Fruit fly (Drosophila melanogaster) Kc167 (cell line): Measurements from ENCODE around the gene Ptp10D.

Experiments
- Myc ChIP-seq: fragments of >200 bp; optimal IDR thresholded peaks from 2 replicates; lab custom pipeline; 2017; ENCODE audit warnings: missing external identifiers
- Sin3A ChIP-seq: fragments of >200 bp; optimal IDR thresholded peaks from 2 replicates; lab custom pipeline; 2018; ENCODE audit warnings: missing external identifiers
- h ChIP-seq: fragments of >200 bp; optimal IDR thresholded peaks from 3 replicates; lab custom pipeline; 2018; ENCODE audit warnings: missing external identifiers
- insv ChIP-seq: fragments of >200 bp; optimal IDR thresholded peaks from 3 replicates; lab custom pipeline; 2018; ENCODE audit warnings: missing external identifiers
- psq ChIP-seq: fragments of >200 bp; optimal IDR thresholded peaks from 2 replicates; lab custom pipeline; 2017; ENCODE audit warnings: missing external identifiers

- TF ChIP-seq Myc (lab: Kevin White, UChicago) (no peak), Sin3A (lab: Kevin White, UChicago) (no peak), h (lab: Kevin White, UChicago) (no peak), insv (lab: Kevin White, UChicago) (no peak), psq (lab: Kevin White, UChicago) (no peak)
Measured at dm6 chrX:11619617-11620016, 2.2 kb upstream of the Ptp10D start.
